Fruit fly (Drosophila melanogaster): ENCODE measurements around the gene ppk31.

- TF ChIP-seq CG12768 (GFP tag; optimal IDR thresholded peaks at IDR 0.05) (no peak), CG7101 (tag; optimal IDR thresholded peaks at IDR 0.05) (peak; percentile 12), Clk (GFP tag; optimal IDR thresholded peaks at IDR 0.05) (no peak), cnc (optimal IDR thresholded peaks at IDR 0.05) (no peak), CG11617 (GFP tag; optimal IDR thresholded peaks at IDR 0.05) (no peak), CG33017 (tag; optimal IDR thresholded peaks at IDR 0.05) (no peak), bab1 (GFP tag; optimal IDR thresholded peaks at IDR 0.05) (no peak), toe (GFP tag; optimal IDR thresholded peaks at IDR 0.05) (no peak)
Measured at dm6 chr3R:27148812-27149769, 13.8 kb upstream of the ppk31 start.
